Worm (Caenorhabditis elegans): ENCODE data around the gene ceh-74.

ce11 chrV:14143634-14144033, 34.2 kb upstream of the ceh-74 start:
- TF ChIP-seq ets-4 (tag; optimal IDR thresholded peaks at IDR 0.05) (no peak), rnt-1 (tag; optimal IDR thresholded peaks at IDR 0.05) (no peak), ama-1 (optimal IDR thresholded peaks at IDR 0.05) (no peak), hlh-30 (tag; optimal IDR thresholded peaks at IDR 0.05; ENCODE audit: insufficient read depth) (no peak), lin-11 (tag; optimal IDR thresholded peaks at IDR 0.05) (no peak), ceh-24 (tag; optimal IDR thresholded peaks at IDR 0.05) (no peak), elt-2 (tag; optimal IDR thresholded peaks at IDR 0.05) (no peak), hlh-6 (tag; optimal IDR thresholded peaks at IDR 0.05) (no peak), nhr-11 (tag; optimal IDR thresholded peaks at IDR 0.05) (no peak), nfya-1 (tag; optimal IDR thresholded peaks at IDR 0.05) (no peak), che-1 (tag; optimal IDR thresholded peaks at IDR 0.05) (no peak), ttx-3 (tag; optimal IDR thresholded peaks at IDR 0.05) (no peak)
